Fruit fly (Drosophila melanogaster): ENCODE measurements around the gene CG8202.
A peak's percentile ranks its signal among the peaks of the same experiment; 100 is the strongest.

The CG8202 gene

DNA sequence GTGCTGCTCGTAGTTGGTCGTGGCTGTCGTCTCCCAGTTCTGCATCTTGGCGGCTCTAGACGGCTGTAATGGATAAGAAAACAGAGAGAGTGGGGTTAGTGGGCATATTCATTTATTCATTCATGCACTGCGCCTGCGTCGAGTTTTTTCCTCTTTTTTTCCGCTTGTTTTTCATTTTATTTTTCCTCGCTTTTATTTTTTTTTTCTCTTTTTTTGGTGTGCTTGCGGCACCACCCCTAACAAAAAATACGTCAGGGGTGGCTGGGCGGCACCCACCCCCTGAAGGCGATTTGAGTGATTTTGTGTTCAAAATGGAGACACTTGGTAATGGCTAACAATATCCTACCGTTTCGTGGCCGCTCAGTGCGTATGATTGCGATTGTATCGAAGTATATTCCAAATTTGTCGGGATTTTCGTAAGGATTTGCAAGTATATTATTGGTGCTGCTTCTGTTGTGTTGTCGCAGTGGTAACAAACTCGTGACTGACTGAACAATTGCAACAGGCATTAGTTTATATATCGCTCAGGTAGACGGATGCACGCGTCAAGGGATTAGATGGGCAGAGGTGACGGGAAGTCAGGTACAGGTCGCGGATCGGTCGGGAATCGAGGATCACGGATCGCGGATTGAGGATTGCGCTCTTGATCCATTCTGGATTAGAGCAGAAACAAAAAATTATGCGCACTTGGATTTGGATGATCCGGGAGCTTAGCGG lies 37.6 kb upstream of the CG8202 start (continued):
- TF ChIP-seq CG7987 (GFP tag; optimal IDR thresholded peaks at IDR 0.05) (no peak), pfk (GFP tag; optimal IDR thresholded peaks at IDR 0.05) (peak; percentile 33), Lhr (GFP tag; optimal IDR thresholded peaks at IDR 0.05) (no peak), zen (tag; optimal IDR thresholded peaks at IDR 0.05) (no peak), CG6854 (GFP tag; optimal IDR thresholded peaks at IDR 0.05) (peak; percentile 77), mirr (GFP tag; optimal IDR thresholded peaks at IDR 0.05) (peak; percentile 54), CG13424 (tag; optimal IDR thresholded peaks at IDR 0.05) (no peak), tap (tag; optimal IDR thresholded peaks at IDR 0.05) (no peak), HLHmδ (GFP tag; optimal IDR thresholded peaks at IDR 0.05) (no peak), CG2889 (GFP tag; IDR thresholded peaks at IDR 0.05) (no peak), CG15514 (GFP tag; optimal IDR thresholded peaks at IDR 0.05) (peak; percentile 70), CG17385 (GFP tag; optimal IDR thresholded peaks at IDR 0.05) (no peak), toy (GFP tag; IDR thresholded peaks at IDR 0.05) (peak; percentile 48; the same call in 1 of the 2 replicates), fd3F (GFP tag; optimal IDR thresholded peaks at IDR 0.05) (no peak), BtbVII (GFP tag; optimal IDR thresholded peaks at IDR 0.05) (peak; percentile 84), Ptx1 (GFP tag; IDR thresholded peaks at IDR 0.05) (no peak), lmd (GFP tag; IDR thresholded peaks at IDR 0.05) (no peak), B-H1 (GFP tag; IDR thresholded peaks at IDR 0.05) (no peak), Hr78 (GFP tag; optimal IDR thresholded peaks at IDR 0.05) (no peak), sqz (GFP tag; optimal IDR thresholded peaks at IDR 0.05) (peak; percentile 93), tin (GFP tag; optimal IDR thresholded peaks at IDR 0.05) (no peak), Oaz (GFP tag; IDR thresholded peaks at IDR 0.05) (0 out of 2 replicates have a peak, but pooled peaks have one; percentile 18), twi (tag; optimal IDR thresholded peaks at IDR 0.05) (no peak), sens (GFP tag) (no peak), hb (GFP tag; IDR thresholded peaks at IDR 0.05; ENCODE audit: partially characterized antibody) (no peak), Ssrp (tag; optimal IDR thresholded peaks at IDR 0.05) (no peak), CG3726 (GFP tag; IDR thresholded peaks at IDR 0.05) (no peak), CG32532 (GFP tag; IDR thresholded peaks at IDR 0.05) (peak; percentile 74; the same call in 1 of the 2 replicates), jigr1 (GFP tag; IDR thresholded peaks at IDR 0.05) (no peak), ttk (GFP tag; IDR thresholded peaks at IDR 0.05) (no peak), CG12744 (GFP tag; optimal IDR thresholded peaks at IDR 0.05) (no peak), emc (GFP tag; optimal IDR thresholded peaks at IDR 0.05) (no peak), nerfin-1 (tag; optimal IDR thresholded peaks at IDR 0.05) (no peak), kay (GFP tag; optimal IDR thresholded peaks at IDR 0.05) (no peak), Six4 (GFP tag; optimal IDR thresholded peaks at IDR 0.05) (no peak), Spps (tag; optimal IDR thresholded peaks at IDR 0.05) (no peak), zen2 (GFP tag; IDR thresholded peaks at IDR 0.05; ENCODE audit: partially characterized antibody) (no peak), CG10321 (GFP tag; IDR thresholded peaks at IDR 0.05) (peak; percentile 20; the same call in 1 of the 2 replicates), CG31388 (GFP tag; optimal IDR thresholded peaks at IDR 0.05) (no peak), CG14014 (GFP tag; IDR thresholded peaks at IDR 0.05) (0 out of 2 replicates have a peak, but pooled peaks have one; percentile 45), H2.0 (GFP tag; IDR thresholded peaks at IDR 0.05) (no peak), da (GFP tag; optimal IDR thresholded peaks at IDR 0.05) (no peak), CG17912 (GFP tag; optimal IDR thresholded peaks at IDR 0.05) (no peak), Neu2 (GFP tag; optimal IDR thresholded peaks at IDR 0.05; ENCODE audit: borderline replicate concordance) (no peak), CG2129 (GFP tag; IDR thresholded peaks at IDR 0.05; ENCODE audit: partially characterized antibody) (no peak), dm (GFP tag; optimal IDR thresholded peaks at IDR 0.05) (no peak), Hr39 (optimal IDR thresholded peaks at IDR 0.05) (no peak), caup (GFP tag; optimal IDR thresholded peaks at IDR 0.05; ENCODE audit: severe bottlenecking) (peak; percentile 59), CrebB (tag; optimal IDR thresholded peaks at IDR 0.05) (peak; percentile 74), NK7.1 (GFP tag; optimal IDR thresholded peaks at IDR 0.05) (no peak)

All from whole organism, embryonic.